Worm (Caenorhabditis elegans): Measurements from ENCODE around the gene oac-1.

DNA sequence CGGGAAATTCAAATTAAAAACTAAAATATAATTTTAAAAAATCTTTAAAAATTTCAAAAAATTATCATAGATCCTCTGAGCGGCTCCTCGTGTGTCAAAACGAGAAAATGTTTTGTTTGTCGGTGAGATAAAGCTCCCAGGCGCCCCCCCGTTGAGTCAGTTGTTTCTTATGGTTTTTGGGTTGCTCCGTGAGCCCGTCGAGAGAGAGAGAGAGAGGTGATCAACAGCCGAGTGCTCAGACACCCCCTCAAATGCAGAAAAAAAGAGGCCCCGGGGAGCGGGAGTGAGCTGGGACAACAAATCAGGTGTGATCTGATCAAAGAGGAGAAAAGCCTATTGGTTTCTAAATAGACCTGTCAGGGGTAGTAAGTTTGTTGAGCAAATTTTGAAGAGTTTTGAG lies 9.1 kb downstream of the oac-1 start:
- no peak for TF ChIP-seq W03F9.2 (tag; optimal IDR thresholded peaks at IDR 0.05)
- TF ChIP-seq him-1 (tag; optimal IDR thresholded peaks at IDR 0.05), result no peak
- TF ChIP-seq dao-5 (tag; optimal IDR thresholded peaks at IDR 0.05), result no peak
